Worm (Caenorhabditis elegans): ENCODE results near the gene F55C12.4.
"Not testable (repeated sequence)": the region's sequence is repeated elsewhere in the genome, so short reads cannot be mapped to it uniquely, and the experiment has no call there.

The F55C12.4 gene

ce11 chrII:5815382-5815781 lies 42.8 kb downstream of the F55C12.4 start, which contains the start of gene wago-5:
TSS of gene wago-5 (minus strand) at chrII:5815482.
- TF ChIP-seq dve-1, F13H6.1, ceh-31 (tag; optimal IDR thresholded peaks at IDR 0.05): not testable (repeated sequence)

DNA sequence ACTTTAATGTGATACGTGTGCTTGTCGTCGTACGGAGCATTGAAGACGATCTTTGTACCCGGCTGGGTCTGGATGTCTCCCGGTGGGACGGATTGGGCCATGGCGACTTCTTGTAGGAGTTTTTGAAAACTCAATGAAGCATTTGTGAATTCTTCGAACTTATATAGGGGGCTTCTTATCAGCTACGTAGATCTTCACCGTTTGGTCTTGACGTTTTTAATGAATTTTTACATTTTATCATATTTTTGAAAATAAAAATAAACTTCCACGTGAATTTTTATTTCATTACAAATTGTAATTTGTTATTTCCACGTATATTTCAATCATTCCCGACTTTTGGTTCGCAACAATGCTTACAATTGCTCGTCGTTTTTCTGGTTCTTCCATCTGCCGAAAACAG lies 48.0 kb downstream of the F55C12.4 start, which contains the start of the genes msp-64 and ZK1248.5:
TSS of gene msp-64 (minus strand) at position 101 of the 400 bp plus-strand sequence.
TSS of gene ZK1248.5 (plus strand) at position 285 of the 400 bp plus-strand sequence.
- TF ChIP-seq lim-6 (tag; optimal IDR thresholded peaks at IDR 0.05): no peak
- no peak for TF ChIP-seq odd-2 (tag; optimal IDR thresholded peaks at IDR 0.05)
- TF ChIP-seq nfya-1 (tag; optimal IDR thresholded peaks at IDR 0.05): no peak
- no peak for TF ChIP-seq ceh-34 (tag; optimal IDR thresholded peaks at IDR 0.05)
- no peak for TF ChIP-seq sdc-2 (tag; optimal IDR thresholded peaks at IDR 0.05)
- no peak for TF ChIP-seq C08G9.2 (tag; optimal IDR thresholded peaks at IDR 0.05)
- no peak for TF ChIP-seq K09A11.1 (tag; optimal IDR thresholded peaks at IDR 0.05; ENCODE audit: insufficient read depth)
- no peak for TF ChIP-seq ama-1 (optimal IDR thresholded peaks at IDR 0.05)
